Fruit fly (Drosophila melanogaster): ENCODE measurements around the gene CG7691.

CG7691 gene

dm6 chr3R:18573699-18574259, 14.1 kb downstream of the CG7691 start (continued):
- TF ChIP-seq Elba2 (GFP tag; optimal IDR thresholded peaks at IDR 0.05): peak; percentile 50
- peak; percentile 93 for TF ChIP-seq Dbx (GFP tag; IDR thresholded peaks at IDR 0.05)
- peak; percentile 93 for TF ChIP-seq NfI (GFP tag; optimal IDR thresholded peaks at IDR 0.05)
- peak; percentile 93 for TF ChIP-seq CG1529 (GFP tag; optimal IDR thresholded peaks at IDR 0.05)
- peak; percentile 78 for TF ChIP-seq wdn (GFP tag; IDR thresholded peaks at IDR 0.05)
- TF ChIP-seq cg (GFP tag; optimal IDR thresholded peaks at IDR 0.05): peak; percentile 75
- TF ChIP-seq amos (GFP tag; IDR thresholded peaks at IDR 0.05; ENCODE audit: partially characterized antibody): no peak
- TF ChIP-seq CG11398 (GFP tag; optimal IDR thresholded peaks at IDR 0.05): peak; percentile 88
- peak; percentile 76 for TF ChIP-seq Dad (GFP tag; optimal IDR thresholded peaks at IDR 0.05)
- TF ChIP-seq crp (GFP tag; optimal IDR thresholded peaks at IDR 0.05): peak in 1 of 2 experiments; percentile 62
- peak; percentile 65; the same call in 1 of the 2 replicates for TF ChIP-seq aop (GFP tag; IDR thresholded peaks at IDR 0.05)
- peak; percentile 69 for TF ChIP-seq wek (GFP tag; optimal IDR thresholded peaks at IDR 0.05)
- TF ChIP-seq Fer2 (tag; optimal IDR thresholded peaks at IDR 0.05): peak; percentile 85
- TF ChIP-seq CG6654 (GFP tag; optimal IDR thresholded peaks at IDR 0.05): peak; percentile 79
- TF ChIP-seq CG10462 (GFP tag; optimal IDR thresholded peaks at IDR 0.05): peak; percentile 93
- TF ChIP-seq TFAM (GFP tag; optimal IDR thresholded peaks at IDR 0.05): peak; percentile 66
- peak; percentile 94 for TF ChIP-seq chn (GFP tag; optimal IDR thresholded peaks at IDR 0.05)
- 0 out of 2 replicates have a peak, but pooled peaks have one; percentile 22 for TF ChIP-seq ham (GFP tag; IDR thresholded peaks at IDR 0.05)
- peak; percentile 92 for TF ChIP-seq cwo (GFP tag; optimal IDR thresholded peaks at IDR 0.05)
- peak; percentile 75 for TF ChIP-seq CG10431 (GFP tag; optimal IDR thresholded peaks at IDR 0.05)
- peak; percentile 75 for TF ChIP-seq sens-2 (GFP tag; IDR thresholded peaks at IDR 0.05)
- TF ChIP-seq ATbp (GFP tag; optimal IDR thresholded peaks at IDR 0.05): peak; percentile 91
- TF ChIP-seq CG10209 (GFP tag; optimal IDR thresholded peaks at IDR 0.05): peak; percentile 97
- peak; percentile 79 for TF ChIP-seq da (GFP tag; optimal IDR thresholded peaks at IDR 0.05)
- TF ChIP-seq Xbp1 (GFP tag; optimal IDR thresholded peaks at IDR 0.05): peak; percentile 96
- peak; percentile 67 for TF ChIP-seq sima (GFP tag; optimal IDR thresholded peaks at IDR 0.05)
- TF ChIP-seq Deaf1 (tag; optimal IDR thresholded peaks at IDR 0.05): peak; percentile 77
- TF ChIP-seq NK7.1 (GFP tag; optimal IDR thresholded peaks at IDR 0.05): peak; percentile 85
- TF ChIP-seq kni (GFP tag; optimal IDR thresholded peaks at IDR 0.05): peak; percentile 72
- peak; percentile 79; the same call in 1 of the 2 replicates for TF ChIP-seq Lim3 (GFP tag; IDR thresholded peaks at IDR 0.05)
- TF ChIP-seq fd3F (GFP tag; optimal IDR thresholded peaks at IDR 0.05): peak; percentile 95
- TF ChIP-seq CG3995 (GFP tag; optimal IDR thresholded peaks at IDR 0.05): peak; percentile 63
- no peak for TF ChIP-seq HLH4C (GFP tag; IDR thresholded peaks at IDR 0.05; ENCODE audit: partially characterized antibody)
- TF ChIP-seq ems (GFP tag; optimal IDR thresholded peaks at IDR 0.05): peak; percentile 79
- TF ChIP-seq CG8359 (GFP tag; optimal IDR thresholded peaks at IDR 0.05; ENCODE audit: borderline replicate concordance): peak; percentile 80
- TF ChIP-seq CG4617 (GFP tag; optimal IDR thresholded peaks at IDR 0.05; ENCODE audit: borderline replicate concordance): peak; percentile 86
- peak; percentile 90 for TF ChIP-seq Hand (GFP tag; optimal IDR thresholded peaks at IDR 0.05)
- peak; percentile 90 for TF ChIP-seq CG6854 (GFP tag; optimal IDR thresholded peaks at IDR 0.05)
- TF ChIP-seq maf-S (GFP tag; optimal IDR thresholded peaks at IDR 0.05): peak; percentile 88
- peak; percentile 84 for TF ChIP-seq CG5180 (GFP tag; optimal IDR thresholded peaks at IDR 0.05)
- TF ChIP-seq ase (GFP tag; IDR thresholded peaks at IDR 0.05): peak; percentile 82
- peak; percentile 90 for TF ChIP-seq Blimp-1 (GFP tag; optimal IDR thresholded peaks at IDR 0.05)
- TF ChIP-seq shn (GFP tag; optimal IDR thresholded peaks at IDR 0.05): peak; percentile 94
- peak; percentile 90 for TF ChIP-seq bab2 (GFP tag; optimal IDR thresholded peaks at IDR 0.05)
- peak; percentile 82 for TF ChIP-seq CG7987 (GFP tag; optimal IDR thresholded peaks at IDR 0.05)
- TF ChIP-seq Atf6 (GFP tag; IDR thresholded peaks at IDR 0.05): peak; percentile 94
- TF ChIP-seq CG12219 (GFP tag; optimal IDR thresholded peaks at IDR 0.05): peak; percentile 95
- peak; percentile 93 for TF ChIP-seq sd (tag; optimal IDR thresholded peaks at IDR 0.05)
- peak; percentile 90 for TF ChIP-seq CG17359 (tag; optimal IDR thresholded peaks at IDR 0.05)

All from whole organism, embryonic.